Fruit fly (Drosophila melanogaster) whole organism, pupa: ENCODE data around the gene Nup107.

Source experiments
- CG10348 ChIP-seq: fragments of 200-800 bp; sonication (Bioruptor generic); IDR thresholded peaks from 2 replicates; pipeline ENCODE4 v1.3.6; 2022; ENCODE audit warnings: missing biosample characterization, missing genetic modification characterization
- CG12605 ChIP-seq: fragments of 200-800 bp; sonication (Bioruptor generic); IDR thresholded peaks from 2 replicates; pipeline ENCODE4 v1.3.6; 2022; ENCODE audit warnings: missing biosample characterization, missing genetic modification characterization
- CG13204 ChIP-seq: fragments of 200-800 bp; sonication (Bioruptor generic); optimal IDR thresholded peaks from 2 replicates; lab custom pipeline; 2018; ENCODE audit warnings: missing biosample characterization, mild to moderate bottlenecking, missing genetic modification characterization, moderate library complexity
- CG14655 ChIP-seq: fragments of 200-800 bp; sonication (Bioruptor generic); optimal IDR thresholded peaks from 3 replicates; lab custom pipeline; 2017; ENCODE audit warnings: mild to moderate bottlenecking, missing biosample characterization, missing genetic modification reagents, missing genetic modification characterization
- CG15710 ChIP-seq: fragments of 200-800 bp; sonication (Bioruptor generic); optimal IDR thresholded peaks from 2 replicates; lab custom pipeline; 2018; ENCODE audit warnings: missing biosample characterization, mild to moderate bottlenecking, missing genetic modification characterization, moderate library complexity
- CG17806 ChIP-seq: fragments of 200-800 bp; sonication (Bioruptor generic); optimal IDR thresholded peaks from 2 replicates; lab custom pipeline; 2018; ENCODE audit warnings: missing biosample characterization, mild to moderate bottlenecking, missing genetic modification characterization, moderate library complexity
- CG32121 ChIP-seq: fragments of 200-800 bp; sonication (Bioruptor generic); IDR thresholded peaks from 2 replicates; pipeline ENCODE4 v1.3.6; 2022; ENCODE audit warnings: missing biosample characterization, missing genetic modification characterization
- CG34367 ChIP-seq: fragments of 200-800 bp; sonication (Bioruptor generic); optimal IDR thresholded peaks from 2 replicates; lab custom pipeline; 2018; ENCODE audit warnings: missing biosample characterization, mild to moderate bottlenecking, missing genetic modification characterization
- CG4496 ChIP-seq: fragments of 200-800 bp; sonication (Bioruptor generic); IDR thresholded peaks from 3 replicates; pipeline ENCODE4 v1.3.6; 2022; ENCODE audit warnings: missing biosample characterization, missing genetic modification characterization
- CG8159 ChIP-seq: fragments of 200-800 bp; sonication (Bioruptor generic); optimal IDR thresholded peaks from 3 replicates; lab custom pipeline; 2018; ENCODE audit warnings: missing biosample characterization, mild to moderate bottlenecking, missing genetic modification characterization, moderate library complexity
- CG8301 ChIP-seq: fragments of 200-800 bp; sonication (Bioruptor generic); optimal IDR thresholded peaks from 2 replicates; lab custom pipeline; 2018; ENCODE audit warnings: missing biosample characterization, mild to moderate bottlenecking, missing genetic modification characterization
- CG9948 ChIP-seq: fragments of 200-800 bp; sonication (Bioruptor generic); optimal IDR thresholded peaks from 2 replicates; lab custom pipeline; 2018; ENCODE audit warnings: missing biosample characterization, mild to moderate bottlenecking, missing genetic modification characterization, moderate library complexity
- D1 ChIP-seq: fragments of 200-800 bp; sonication (Bioruptor generic); optimal IDR thresholded peaks from 2 replicates; lab custom pipeline; 2018; ENCODE audit warnings: missing biosample characterization, mild to moderate bottlenecking, missing genetic modification characterization, moderate library complexity
- EcR ChIP-seq: fragments of 200-800 bp; sonication (Bioruptor generic); optimal IDR thresholded peaks from 3 replicates; lab custom pipeline; 2019; ENCODE audit warnings: missing biosample characterization, missing genetic modification characterization, mild to moderate bottlenecking, moderate library complexity, missing genetic modification reagents
- Ets98B ChIP-seq: fragments of 200-800 bp; sonication (Bioruptor generic); IDR thresholded peaks from 2 replicates; pipeline ENCODE4 v1.3.6; 2022; ENCODE audit warnings: missing biosample characterization, missing genetic modification characterization
- Pif1A ChIP-seq: fragments of 200-800 bp; sonication (Bioruptor generic); optimal IDR thresholded peaks from 3 replicates; lab custom pipeline; 2016; ENCODE audit warnings: missing biosample characterization, missing genetic modification characterization
- Pif1B ChIP-seq: fragments of 200-800 bp; sonication (Bioruptor generic); optimal IDR thresholded peaks from 3 replicates; lab custom pipeline; 2016; ENCODE audit warnings: missing biosample characterization, missing genetic modification characterization
- Snoo ChIP-seq: fragments of 200-800 bp; sonication (Bioruptor generic); optimal IDR thresholded peaks from 3 replicates; lab custom pipeline; 2017; ENCODE audit warnings: missing biosample characterization, mild to moderate bottlenecking, missing genetic modification characterization, inconsistent platforms
- fd96Ca ChIP-seq: fragments of 200-800 bp; sonication (Bioruptor generic); IDR thresholded peaks from 3 replicates; pipeline ENCODE4 v1.3.6; 2022; ENCODE audit warnings: missing biosample characterization, missing genetic modification characterization
- gl ChIP-seq: fragments of 200-800 bp; sonication (Bioruptor generic); optimal IDR thresholded peaks from 2 replicates; lab custom pipeline; 2018; ENCODE audit warnings: missing biosample characterization, mild to moderate bottlenecking, missing genetic modification characterization
- rn ChIP-seq: fragments of 200-800 bp; sonication (Bioruptor generic); IDR thresholded peaks from 2 replicates; pipeline ENCODE4 v1.3.6; 2022; ENCODE audit warnings: missing biosample characterization, missing genetic modification characterization

The Nup107 gene

DNA sequence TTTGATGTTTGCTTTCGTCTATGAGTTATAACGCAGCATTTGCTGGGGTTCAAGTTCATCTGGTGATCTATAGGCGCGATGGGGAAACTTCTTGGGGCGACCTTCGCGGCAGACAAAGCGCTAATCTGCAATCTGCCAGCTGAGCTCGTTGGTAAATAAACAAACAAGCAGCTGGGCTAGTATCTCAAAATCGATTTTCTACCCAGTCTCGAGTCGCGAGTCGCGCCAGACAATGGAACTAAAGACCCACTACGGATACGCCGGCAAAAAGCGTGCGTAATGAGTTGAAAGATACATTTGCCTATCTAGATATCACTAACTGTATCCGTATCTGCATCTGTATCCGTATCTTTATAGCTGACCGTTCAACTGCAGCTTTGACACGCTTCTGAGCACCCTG is 17.7 kb upstream of the Nup107 start:
- no peak for TF ChIP-seq CG12605 (GFP tag; lab: Robert Waterston, UW)
- TF ChIP-seq fd96Ca (GFP tag; lab: Robert Waterston, UW), result no peak
- TF ChIP-seq CG15710, result no peak

DNA sequence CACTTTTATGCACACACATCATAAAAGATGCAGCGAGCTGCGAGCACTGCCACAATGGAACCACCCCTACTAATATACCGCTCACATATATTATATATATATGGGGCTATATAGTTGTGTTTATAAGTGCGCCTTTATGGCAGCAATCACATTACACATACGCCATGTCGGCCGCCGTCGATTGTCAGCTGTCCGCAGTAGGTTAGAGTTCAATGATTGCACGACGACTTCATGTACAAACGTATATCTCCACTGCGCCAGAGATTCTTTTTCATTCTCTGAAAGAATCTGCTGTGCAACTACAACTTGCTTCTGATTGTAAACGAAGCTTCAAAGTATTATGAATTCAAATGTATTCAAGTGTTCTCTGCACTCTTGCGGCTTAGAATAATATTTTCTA is 16.8 kb upstream of the Nup107 start:
- TF ChIP-seq EcR (GFP tag; lab: Kevin White, UChicago) (peak; percentile 76), D1 (tag; lab: Kevin White, UChicago) (no peak)
- TF ChIP-seq, all 21 proteins: peak for 1

- TF ChIP-seq EcR (GFP tag; lab: Kevin White, UChicago) (no peak), CG9948 (tag; lab: Kevin White, UChicago) (peak; percentile 29), CG17806 (peak; percentile 3), CG8301 (tag; lab: Kevin White, UChicago) (peak; percentile 69), CG32121 (peak; percentile 48; the same call in 1 of the 2 replicates), Snoo (no peak), CG14655 (GFP tag; lab: Kevin White, UChicago) (peak; percentile 81), gl (tag; lab: Kevin White, UChicago) (no peak), Pif1A (GFP tag; lab: Kevin White, UChicago) (peak; percentile 13), Ets98B (peak; percentile 36; the same call in 1 of the 2 replicates), CG15710 (peak; percentile 5), CG4496 (GFP tag; lab: Robert Waterston, UW) (peak; percentile 56; the same call in 2 of the 3 replicates)
These were observed 16.2 kb upstream of the Nup107 start for dm6 chr2L:10751879-10752620.

DNA sequence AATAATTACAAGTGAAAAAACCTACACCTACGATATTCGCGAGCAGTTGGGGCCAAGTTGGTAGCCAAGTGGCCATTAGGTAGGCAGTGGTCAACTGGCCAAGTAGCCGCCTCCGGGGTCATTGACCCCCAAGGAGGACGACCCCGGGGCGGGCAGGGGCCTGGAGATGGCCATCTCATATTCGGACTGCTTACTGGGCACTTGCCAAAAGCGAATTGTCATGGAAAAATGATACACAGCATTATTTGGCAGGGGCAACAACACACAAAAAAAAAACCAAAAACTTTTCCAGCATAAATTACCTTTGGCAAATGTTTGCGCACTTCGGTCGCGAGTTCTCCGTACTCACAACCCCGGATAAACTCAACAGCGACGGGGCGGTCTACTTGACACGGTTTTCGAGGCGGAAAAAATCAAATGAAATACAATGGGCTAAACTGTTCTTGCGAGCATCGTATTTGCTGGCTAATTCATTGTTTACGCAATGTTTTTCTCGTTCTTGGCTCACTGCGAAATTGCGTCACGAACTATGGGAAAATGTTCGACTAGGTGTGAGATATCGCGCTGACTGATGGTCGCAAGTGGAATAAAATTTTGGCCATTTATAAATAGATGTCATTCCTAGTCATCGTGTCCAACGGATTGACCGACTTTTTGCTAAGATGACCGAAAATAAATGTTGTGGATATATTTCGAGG is 15.2 kb upstream of the Nup107 start:
- TF ChIP-seq CG8301 (tag; lab: Kevin White, UChicago), result no peak
- no peak for TF ChIP-seq gl (tag; lab: Kevin White, UChicago)
- no peak for TF ChIP-seq CG8159 (tag; lab: Kevin White, UChicago)
- TF ChIP-seq fd96Ca (GFP tag; lab: Robert Waterston, UW), result no peak
- TF ChIP-seq EcR (GFP tag; lab: Kevin White, UChicago), result peak; percentile 41
- TF ChIP-seq CG15710, result no peak
- TF ChIP-seq, all 21 proteins: peak for 1

DNA sequence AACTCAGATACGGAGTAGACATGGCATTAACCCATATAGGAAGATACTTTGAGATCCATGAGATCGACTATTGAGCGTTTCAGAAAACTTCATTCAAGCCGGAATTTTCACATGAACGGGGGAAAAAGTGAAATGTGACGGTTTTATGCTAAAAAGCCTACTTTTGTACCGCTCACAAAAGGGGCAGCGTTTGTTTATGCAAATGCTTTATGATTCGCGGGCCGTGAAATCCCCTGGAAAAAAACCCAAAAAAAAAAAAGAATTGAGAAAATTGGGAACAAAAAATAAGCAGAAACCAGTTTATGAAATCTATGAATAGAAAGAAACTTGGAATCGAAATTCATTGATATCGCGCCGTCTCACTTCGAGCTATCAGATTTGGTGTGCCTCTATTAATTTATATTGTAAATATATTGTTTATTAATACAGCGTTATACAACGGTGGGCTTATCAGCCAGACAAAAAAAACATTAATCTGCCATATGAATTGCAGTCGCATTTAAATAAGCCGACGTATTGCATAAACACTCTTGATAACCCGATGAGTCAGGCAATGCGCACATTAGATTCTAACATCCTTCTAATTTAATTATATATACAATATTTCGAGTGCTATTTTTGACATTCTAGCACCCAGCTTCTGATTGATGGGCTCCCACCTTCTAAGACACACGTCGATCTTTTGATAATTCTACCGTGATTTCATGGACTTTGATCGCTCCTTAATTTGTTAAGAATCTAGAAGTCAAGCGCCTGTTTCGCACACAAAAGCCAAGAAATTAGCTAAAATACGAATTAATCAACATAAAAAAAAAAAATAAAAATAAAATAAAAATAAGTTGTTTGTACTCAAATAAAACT is 14.0 kb upstream of the Nup107 start:
- no peak for TF ChIP-seq CG10348 (GFP tag; lab: Robert Waterston, UW)
- no peak for TF ChIP-seq gl (tag; lab: Kevin White, UChicago)
- TF ChIP-seq Pif1B (GFP tag; lab: Kevin White, UChicago), result no peak
- no peak for TF ChIP-seq Ets98B
- no peak for TF ChIP-seq CG17806

- TF ChIP-seq Pif1A (GFP tag; lab: Kevin White, UChicago) (no peak), D1 (tag; lab: Kevin White, UChicago) (no peak), Ets98B (peak; percentile 56), fd96Ca (GFP tag; lab: Robert Waterston, UW) (no peak), CG34367 (no peak), CG32121 (peak; percentile 74), CG14655 (GFP tag; lab: Kevin White, UChicago) (no peak), CG9948 (tag; lab: Kevin White, UChicago) (no peak), CG15710 (no peak), CG8159 (tag; lab: Kevin White, UChicago) (no peak), CG10348 (GFP tag; lab: Robert Waterston, UW) (no peak), rn (GFP tag; lab: Robert Waterston, UW) (no peak), CG13204 (GFP tag; lab: Kevin White, UChicago) (no peak), CG17806 (peak; percentile 4), gl (tag; lab: Kevin White, UChicago) (no peak), CG8301 (tag; lab: Kevin White, UChicago) (peak; percentile 50), Snoo (no peak)
These were observed 12.3 kb upstream of the Nup107 start for dm6 chr2L:10748218-10748617.
